Worm (Caenorhabditis elegans) whole organism, L3 larva: ENCODE data around the gene mam-6.

ENCODE experiments used
- elt-2 ChIP-seq: sonication (generic microtip); optimal IDR thresholded peaks from 2 replicates; lab custom pipeline; 2016; ENCODE audit warnings: missing genetic modification reagents, mild to moderate bottlenecking, missing genetic modification characterization, missing compliant biosample characterization
- elt-3 ChIP-seq, 3 experiments: fragments of 150-350 bp in 1 of 3; sonication (generic microtip) in 2 of 3; optimal IDR thresholded peaks; 2 replicates in 2 of 3; 4 replicates in 1 of 3; lab custom pipeline; 2014 to 2017; ENCODE audit warnings: missing biosample characterization in 3 of 3, missing genetic modification characterization in 3 of 3
- jun-1 ChIP-seq: fragments of 150-350 bp; optimal IDR thresholded peaks from 2 replicates; lab custom pipeline; 2014; ENCODE audit warnings: missing biosample characterization, missing genetic modification reagents, missing genetic modification characterization
- nhr-77 ChIP-seq: fragments of 150-350 bp; optimal IDR thresholded peaks from 2 replicates; lab custom pipeline; 2014; ENCODE audit warnings: missing biosample characterization, missing genetic modification characterization
- pha-4 ChIP-seq: fragments of 150-350 bp; optimal IDR thresholded peaks from 2 replicates; lab custom pipeline; 2014; ENCODE audit warnings: missing biosample characterization, missing genetic modification reagents, missing genetic modification characterization
- sea-2 ChIP-seq: fragments of 150-350 bp; sonication (generic microtip); optimal IDR thresholded peaks from 4 replicates; lab custom pipeline; 2014; ENCODE audit warnings: missing biosample characterization, missing genetic modification reagents, missing genetic modification characterization
- skn-1 ChIP-seq: fragments of 150-350 bp; optimal IDR thresholded peaks from 2 replicates; lab custom pipeline; 2014; ENCODE audit warnings: missing biosample characterization, missing genetic modification characterization
- unc-39 ChIP-seq: sonication (generic microtip); optimal IDR thresholded peaks from 4 replicates; lab custom pipeline; 2017; ENCODE audit warnings: missing biosample characterization, missing genetic modification characterization
- ztf-11 ChIP-seq: fragments of 150-350 bp; optimal IDR thresholded peaks from 2 replicates; lab custom pipeline; 2014; ENCODE audit warnings: missing biosample characterization, missing genetic modification characterization
- ztf-4 ChIP-seq: fragments of 150-350 bp; optimal IDR thresholded peaks from 2 replicates; lab custom pipeline; 2014; ENCODE audit warnings: missing biosample characterization, missing genetic modification characterization

DNA sequence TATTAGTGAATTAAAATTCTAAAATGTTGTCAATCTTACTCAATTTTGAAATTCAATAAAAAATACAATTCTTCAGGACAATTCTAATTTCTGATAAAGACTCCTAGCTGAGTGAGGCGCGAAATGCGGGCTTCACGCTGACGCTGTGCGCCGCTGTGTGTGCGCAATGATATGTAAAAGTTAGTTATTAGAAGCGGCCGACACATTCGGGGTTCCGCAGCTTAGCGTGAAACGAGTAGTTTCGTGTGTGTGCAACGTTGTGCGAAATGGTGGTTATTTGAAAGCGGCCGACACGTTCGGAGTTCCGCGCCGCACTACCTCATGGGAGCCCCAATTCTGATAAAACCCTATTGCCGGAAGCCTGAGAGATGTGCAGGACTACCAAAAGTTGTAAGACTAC is 6.0 kb upstream of the mam-6 start:
- no peak for TF ChIP-seq elt-2
- TF ChIP-seq ztf-4 (tag; lab: Kevin White, UChicago): no peak
- TF ChIP-seq jun-1 (tag; lab: Kevin White, UChicago): no peak
- no peak for TF ChIP-seq unc-39 (tag; lab: Kevin White, UChicago)
- TF ChIP-seq elt-3 (tag; optimal IDR thresholded peaks at IDR 0.05; lab: Kevin White, UChicago): no peak
- no peak for TF ChIP-seq ztf-11 (tag; lab: Kevin White, UChicago)
- no peak for TF ChIP-seq pha-4 (tag; lab: Kevin White, UChicago)
- TF ChIP-seq sea-2: no peak
- TF ChIP-seq nhr-77 (tag; lab: Kevin White, UChicago): no peak
- TF ChIP-seq skn-1: no peak
